Fruit fly (Drosophila melanogaster): ENCODE data around the gene CG6244.

CG6244 gene

DNA sequence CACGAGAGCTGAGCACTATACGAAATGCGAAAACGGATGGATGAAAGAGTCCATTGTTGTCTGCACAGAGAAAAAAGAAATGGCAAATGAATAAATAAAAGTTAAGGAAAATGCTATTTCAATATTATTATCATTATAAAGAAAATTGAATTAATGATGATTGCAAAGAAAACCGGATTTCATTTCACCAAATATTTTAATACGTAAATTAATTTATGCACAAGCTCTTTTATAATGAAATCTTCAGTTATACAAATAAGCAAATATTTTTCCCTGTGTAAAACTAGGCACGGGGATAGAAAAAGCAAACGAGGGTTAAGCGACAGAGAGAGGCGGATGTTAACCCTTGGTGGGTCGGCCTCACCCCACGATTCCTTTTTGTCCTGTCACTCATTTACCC is 20.7 kb upstream of the CG6244 start (continued):
- TF ChIP-seq Drgx (GFP tag; IDR thresholded peaks at IDR 0.05) (no peak), gce (GFP tag; IDR thresholded peaks at IDR 0.05) (0 out of 3 replicates have a peak, but pooled peaks have one; percentile 18), grau (tag; optimal IDR thresholded peaks at IDR 0.05) (peak; percentile 72), YL-1 (GFP tag; optimal IDR thresholded peaks at IDR 0.05) (no peak), unpg (GFP tag; optimal IDR thresholded peaks at IDR 0.05) (peak; percentile 72), stc (GFP tag; IDR thresholded peaks at IDR 0.05) (peak; percentile 36; the same call in 1 of the 2 replicates), CG12942 (GFP tag; optimal IDR thresholded peaks at IDR 0.05) (no peak), Xbp1 (GFP tag; optimal IDR thresholded peaks at IDR 0.05) (peak; percentile 41), Ptx1 (GFP tag; IDR thresholded peaks at IDR 0.05) (peak; percentile 35; the same call in 1 of the 2 replicates), CG10209 (GFP tag; optimal IDR thresholded peaks at IDR 0.05) (peak; percentile 25), vvl (GFP tag; IDR thresholded peaks at IDR 0.05) (peak; percentile 61; the same call in 1 of the 2 replicates), CG15479 (GFP tag; optimal IDR thresholded peaks at IDR 0.05) (peak; percentile 35), nmo (GFP tag; optimal IDR thresholded peaks at IDR 0.05) (peak; percentile 74), CG33213 (GFP tag; optimal IDR thresholded peaks at IDR 0.05) (no peak), MBD-R2 (GFP tag; IDR thresholded peaks at IDR 0.05) (no peak), sd (tag; optimal IDR thresholded peaks at IDR 0.05) (no peak), CG11247 (GFP tag; IDR thresholded peaks at IDR 0.05) (no peak), ranshi (GFP tag; IDR thresholded peaks at IDR 0.05) (0 out of 2 replicates have a peak, but pooled peaks have one; percentile 16), CG31388 (GFP tag; optimal IDR thresholded peaks at IDR 0.05) (no peak), CG2116 (GFP tag; optimal IDR thresholded peaks at IDR 0.05) (peak; percentile 7), B-H2 (GFP tag; optimal IDR thresholded peaks at IDR 0.05) (no peak), trem (tag; optimal IDR thresholded peaks at IDR 0.05) (peak; percentile 67), Elba2 (GFP tag; optimal IDR thresholded peaks at IDR 0.05) (peak; percentile 5), ATbp (GFP tag; optimal IDR thresholded peaks at IDR 0.05) (peak; percentile 34), cato (GFP tag; optimal IDR thresholded peaks at IDR 0.05; ENCODE audit: borderline replicate concordance) (peak; percentile 5), ab (GFP tag; optimal IDR thresholded peaks at IDR 0.05) (no peak), CG9609 (GFP tag; optimal IDR thresholded peaks at IDR 0.05) (no peak), row (GFP tag; IDR thresholded peaks at IDR 0.05) (peak; percentile 79), CG6689 (GFP tag; IDR thresholded peaks at IDR 0.05) (peak; percentile 67), CG1529 (GFP tag; optimal IDR thresholded peaks at IDR 0.05) (no peak), Atf6 (GFP tag; IDR thresholded peaks at IDR 0.05) (no peak), mld (GFP tag; IDR thresholded peaks at IDR 0.05; ENCODE audit: partially characterized antibody) (no peak), gcm2 (GFP tag; optimal IDR thresholded peaks at IDR 0.05) (no peak), Nf-YB (GFP tag; optimal IDR thresholded peaks at IDR 0.05) (peak; percentile 38), Bdp1 (GFP tag; optimal IDR thresholded peaks at IDR 0.05) (no peak), dimm (GFP tag; IDR thresholded peaks at IDR 0.05) (0 out of 2 replicates have a peak, but pooled peaks have one; percentile 14), GATAe (GFP tag; conservative IDR thresholded peaks at IDR 0.05) (no peak), gsb-n (tag; optimal IDR thresholded peaks at IDR 0.05) (peak; percentile 78), Pdp1 (GFP tag; optimal IDR thresholded peaks at IDR 0.05) (no peak), pita (GFP tag; optimal IDR thresholded peaks at IDR 0.05) (no peak), CG4820 (GFP tag; optimal IDR thresholded peaks at IDR 0.05) (peak; percentile 19), ssp (GFP tag; IDR thresholded peaks at IDR 0.05) (0 out of 2 replicates have a peak, but pooled peaks have one; percentile 23), CG11398 (GFP tag; optimal IDR thresholded peaks at IDR 0.05) (no peak), salm (tag; optimal IDR thresholded peaks at IDR 0.05) (peak; percentile 14), dpn (GFP tag; optimal IDR thresholded peaks at IDR 0.05) (peak in 1 of 2 experiments; percentile 11), Mad (GFP tag; optimal IDR thresholded peaks at IDR 0.05) (no peak), Rx (GFP tag; IDR thresholded peaks at IDR 0.05) (no peak), tap (tag; optimal IDR thresholded peaks at IDR 0.05) (peak; percentile 53), ash1 (GFP tag; optimal IDR thresholded peaks at IDR 0.05) (no peak), CG3995 (GFP tag; optimal IDR thresholded peaks at IDR 0.05) (no peak), Spps (tag; optimal IDR thresholded peaks at IDR 0.05) (peak; percentile 53), Doc2 (GFP tag; IDR thresholded peaks at IDR 0.05) (no peak)

Data from whole organism, embryonic.